Fruit fly (Drosophila melanogaster): ENCODE results near the gene sfl.

The sfl gene

dm6 chr3L:6447708-6448107 lies 47.8 kb upstream of the sfl start:
- no peak for TF ChIP-seq rgr (GFP tag; optimal IDR thresholded peaks at IDR 0.05)

DNA sequence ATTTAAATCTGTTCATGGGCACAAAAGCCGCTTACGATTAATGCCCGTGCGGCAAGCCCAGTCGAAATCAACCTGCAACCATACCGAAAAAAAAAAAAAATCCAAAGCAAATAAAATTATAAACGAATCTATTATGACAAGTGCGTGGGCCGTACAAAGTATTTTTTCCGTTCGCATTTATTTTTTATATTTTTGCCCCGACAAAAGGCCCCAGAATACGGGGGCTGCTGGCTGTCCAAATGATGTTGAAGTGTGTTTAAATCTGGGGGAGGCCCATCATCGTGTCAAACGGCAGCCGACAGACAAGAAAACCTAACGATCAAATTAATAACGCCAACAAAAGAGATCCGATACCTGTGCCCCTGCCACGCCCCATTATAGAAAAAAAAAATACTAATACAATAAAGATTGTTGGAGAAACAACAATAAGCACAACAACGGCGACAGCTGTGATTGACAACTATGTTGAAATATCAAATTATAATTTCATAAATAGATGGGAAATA lies 46.3 kb upstream of the sfl start:
- no peak for TF ChIP-seq pan (optimal IDR thresholded peaks at IDR 0.05)
- no peak for TF ChIP-seq brk (GFP tag; optimal IDR thresholded peaks at IDR 0.05)
- TF ChIP-seq foxo (GFP tag; optimal IDR thresholded peaks at IDR 0.05): no peak
- TF ChIP-seq Jra (GFP tag; optimal IDR thresholded peaks at IDR 0.05): no peak

- TF ChIP-seq Rel (GFP tag; optimal IDR thresholded peaks at IDR 0.05) (no peak), Rel (tag; optimal IDR thresholded peaks at IDR 0.05) (no peak), psq (GFP tag; optimal IDR thresholded peaks at IDR 0.05) (no peak), dsf (GFP tag; optimal IDR thresholded peaks at IDR 0.05; ENCODE audit: borderline replicate concordance) (no peak)
Observed at dm6 chr3L:6451572-6451971, 43.9 kb upstream of the sfl start.

- TF ChIP-seq Hr83 (GFP tag; optimal IDR thresholded peaks at IDR 0.05; ENCODE audit: poor library complexity, severe bottlenecking) (no peak), sage (GFP tag; optimal IDR thresholded peaks at IDR 0.05) (no peak), foxo (GFP tag; optimal IDR thresholded peaks at IDR 0.05) (no peak), CrebA (GFP tag; optimal IDR thresholded peaks at IDR 0.05; ENCODE audit: borderline replicate concordance) (no peak), lola (GFP tag; optimal IDR thresholded peaks at IDR 0.05) (no peak), Dfd (GFP tag; optimal IDR thresholded peaks at IDR 0.05) (no peak), pan (optimal IDR thresholded peaks at IDR 0.05) (no peak), N (GFP tag; optimal IDR thresholded peaks at IDR 0.05) (no peak), brk (GFP tag; optimal IDR thresholded peaks at IDR 0.05) (no peak), h (GFP tag; optimal IDR thresholded peaks at IDR 0.05) (no peak), tai (GFP tag; optimal IDR thresholded peaks at IDR 0.05) (no peak), Sp1 (GFP tag; optimal IDR thresholded peaks at IDR 0.05) (no peak), Jra (GFP tag; optimal IDR thresholded peaks at IDR 0.05) (no peak), HLH106 (tag; optimal IDR thresholded peaks at IDR 0.05) (no peak), ey (GFP tag; optimal IDR thresholded peaks at IDR 0.05) (no peak)
Observed at dm6 chr3L:6452347-6452746, 43.1 kb upstream of the sfl start.

dm6 chr3L:6453482-6453881 lies 42.0 kb upstream of the sfl start:
- TF ChIP-seq Sp1 (GFP tag; optimal IDR thresholded peaks at IDR 0.05) (no peak), GATAd (GFP tag; optimal IDR thresholded peaks at IDR 0.05) (no peak), psq (GFP tag; optimal IDR thresholded peaks at IDR 0.05) (no peak), ey (GFP tag; optimal IDR thresholded peaks at IDR 0.05) (no peak), br (GFP tag; optimal IDR thresholded peaks at IDR 0.05) (no peak), Mio (GFP tag; optimal IDR thresholded peaks at IDR 0.05) (no peak), sage (GFP tag; optimal IDR thresholded peaks at IDR 0.05) (no peak), dmrt93B (GFP tag; optimal IDR thresholded peaks at IDR 0.05) (no peak)

dm6 chr3L:6455383-6455782 lies 40.1 kb upstream of the sfl start:
- TF ChIP-seq Abd-B (GFP tag; optimal IDR thresholded peaks at IDR 0.05) (no peak), brk (GFP tag; optimal IDR thresholded peaks at IDR 0.05) (no peak), usp (GFP tag; optimal IDR thresholded peaks at IDR 0.05) (no peak), Mio (GFP tag; optimal IDR thresholded peaks at IDR 0.05) (no peak), Rel (GFP tag; optimal IDR thresholded peaks at IDR 0.05) (no peak), Rel (tag; optimal IDR thresholded peaks at IDR 0.05) (no peak), GATAd (GFP tag; optimal IDR thresholded peaks at IDR 0.05) (no peak), woc (GFP tag; optimal IDR thresholded peaks at IDR 0.05) (no peak)

DNA sequence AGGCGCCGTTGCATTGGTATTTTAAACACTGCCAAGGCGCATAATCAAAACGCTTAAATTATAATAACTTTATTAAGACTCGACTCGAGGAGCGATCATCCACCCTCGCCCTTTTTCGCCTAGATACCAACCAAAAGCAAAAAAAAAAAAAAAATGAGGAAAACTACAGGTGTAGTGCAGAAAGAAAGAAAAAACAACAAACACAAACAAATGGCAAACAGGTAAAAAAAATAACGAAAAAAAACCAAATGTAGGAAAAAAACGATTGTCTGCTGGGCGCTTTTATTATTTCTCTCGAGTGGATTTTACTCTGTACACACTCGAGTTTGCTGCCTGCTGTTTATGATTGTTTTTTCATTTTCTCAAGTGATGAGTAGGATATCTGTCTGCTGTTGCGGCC lies 38.3 kb upstream of the sfl start:
- TF ChIP-seq rgr (GFP tag; optimal IDR thresholded peaks at IDR 0.05) (no peak), Jra (GFP tag; optimal IDR thresholded peaks at IDR 0.05) (no peak), psq (GFP tag; optimal IDR thresholded peaks at IDR 0.05) (no peak), pan (optimal IDR thresholded peaks at IDR 0.05) (no peak), h (GFP tag; optimal IDR thresholded peaks at IDR 0.05) (no peak), fru (GFP tag; optimal IDR thresholded peaks at IDR 0.05) (no peak), HLH106 (tag; optimal IDR thresholded peaks at IDR 0.05) (no peak), dsf (GFP tag; optimal IDR thresholded peaks at IDR 0.05; ENCODE audit: borderline replicate concordance) (no peak), Dif (GFP tag; optimal IDR thresholded peaks at IDR 0.05; ENCODE audit: partially characterized antibody) (no peak), Sp1 (GFP tag; optimal IDR thresholded peaks at IDR 0.05) (no peak), Abd-B (GFP tag; optimal IDR thresholded peaks at IDR 0.05) (no peak), Hnf4 (GFP tag; optimal IDR thresholded peaks at IDR 0.05) (no peak), OdsH (GFP tag; optimal IDR thresholded peaks at IDR 0.05) (no peak), br (GFP tag; optimal IDR thresholded peaks at IDR 0.05) (no peak), Myc (optimal IDR thresholded peaks at IDR 0.05) (no peak)
